Worm (Caenorhabditis elegans) whole organism, midembryonic: Measurements from ENCODE around the gene M6.11.

Experiments used
- cog-1 ChIP-seq: sonication (generic microtip); optimal IDR thresholded peaks from 2 replicates; lab custom pipeline; 2016; ENCODE audit warnings: missing genetic modification characterization, missing compliant biosample characterization
- klf-2 ChIP-seq: fragments of 200-800 bp; sonication (Bioruptor generic); conservative IDR thresholded peaks from 2 replicates; pipeline ENCODE4 v1.3.6; 2022; ENCODE audit warnings: missing genetic modification reagents, missing genetic modification characterization, missing compliant biosample characterization
- tab-1 ChIP-seq: fragments of 200-800 bp; sonication (Bioruptor generic); IDR thresholded peaks from 2 replicates; pipeline ENCODE4 v1.3.6; 2022; ENCODE audit warnings: missing genetic modification characterization, missing compliant biosample characterization
- ztf-23 ChIP-seq: fragments of 200-800 bp; sonication (Bioruptor generic); IDR thresholded peaks from 2 replicates; pipeline ENCODE4 v1.3.6; 2022; ENCODE audit warnings: missing genetic modification reagents, missing genetic modification characterization, missing compliant biosample characterization

- TF ChIP-seq cog-1 (no peak), klf-2 (GFP tag; lab: Robert Waterston, UW) (no peak), ztf-23 (GFP tag; lab: Robert Waterston, UW) (no peak), tab-1 (no peak)
Observed at ce11 chrX:645589-645988, 4.2 kb upstream of the M6.11 start.
